Worm (Caenorhabditis elegans): ENCODE data around the gene sre-33.

Gene sre-33

DNA sequence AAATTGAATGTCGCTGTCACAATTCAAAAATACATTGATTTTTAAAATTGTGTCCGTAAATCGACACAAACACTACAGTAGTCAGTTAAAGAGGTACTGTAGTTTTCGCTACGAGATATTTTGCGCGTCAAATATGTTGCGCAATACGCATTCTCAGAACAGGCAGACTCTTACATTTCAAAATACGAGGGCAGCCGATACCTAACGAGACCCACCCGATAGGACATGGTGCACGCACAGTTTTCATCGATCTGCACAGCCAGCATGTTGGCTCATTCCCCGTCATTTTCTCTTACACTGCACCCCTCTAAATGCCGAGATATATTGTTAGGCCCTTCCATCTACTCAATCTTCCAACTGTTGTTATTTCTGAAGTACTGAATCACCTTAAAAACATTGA lies 9.1 kb downstream of the sre-33 start, which contains the start of gene F15A4.2:
F15A4.2 (plus strand) TSS at position 301 of the 400 bp plus-strand sequence.
- no peak for TF ChIP-seq unc-39 (tag; optimal IDR thresholded peaks at IDR 0.05)
- no peak for TF ChIP-seq flh-1 (GFP tag; optimal IDR thresholded peaks at IDR 0.05)
- no peak for TF ChIP-seq mab-5 (tag; optimal IDR thresholded peaks at IDR 0.05)
- TF ChIP-seq sem-2 (GFP tag; optimal IDR thresholded peaks at IDR 0.05): no peak
- no peak for TF ChIP-seq nhr-237 (tag; optimal IDR thresholded peaks at IDR 0.05)
- no peak for TF ChIP-seq mep-1 (tag; optimal IDR thresholded peaks at IDR 0.05)
- peak; percentile 29 for TF ChIP-seq zip-8 (tag; optimal IDR thresholded peaks at IDR 0.05)
- no peak for TF ChIP-seq ceh-83 (GFP tag; optimal IDR thresholded peaks at IDR 0.05)
- peak; percentile 66 for TF ChIP-seq ceh-39 (tag; optimal IDR thresholded peaks at IDR 0.05)
- TF ChIP-seq snpc-4 (tag; optimal IDR thresholded peaks at IDR 0.05): no peak
- peak; percentile 12 for TF ChIP-seq lsy-2 (tag; optimal IDR thresholded peaks at IDR 0.05)
- TF ChIP-seq unc-120 (tag; optimal IDR thresholded peaks at IDR 0.05; ENCODE audit: poor library complexity, severe bottlenecking): no peak
- TF ChIP-seq lin-32 (GFP tag; optimal IDR thresholded peaks at IDR 0.05): no peak
- TF ChIP-seq elt-1 (tag; optimal IDR thresholded peaks at IDR 0.05; ENCODE audit: borderline replicate concordance, insufficient read depth): no peak
- no peak for TF ChIP-seq sptf-1 (tag; optimal IDR thresholded peaks at IDR 0.05)
- TF ChIP-seq tbx-8 (GFP tag; optimal IDR thresholded peaks at IDR 0.05): no peak

DNA sequence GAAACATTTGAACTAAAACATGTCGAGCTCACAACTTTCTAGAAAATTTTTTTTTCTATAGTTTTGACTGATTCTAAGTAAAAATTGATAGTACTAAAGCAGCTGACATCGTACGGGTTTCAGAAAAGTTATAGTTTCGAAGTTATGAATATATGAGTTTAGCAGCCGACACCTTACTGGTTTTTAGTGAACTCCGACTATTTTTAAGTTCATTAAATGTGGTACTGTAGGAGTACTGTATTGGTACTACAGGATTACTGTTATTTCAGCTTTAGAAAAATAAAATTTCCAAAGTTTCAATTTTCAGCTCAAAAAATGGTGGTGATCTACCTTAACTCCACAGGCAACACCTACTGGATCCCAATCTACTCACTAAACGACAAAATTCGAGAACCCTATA lies 12.5 kb downstream of the sre-33 start, which contains the start of gene sre-37:
sre-37 (plus strand) TSS at position 301 of the 400 bp plus-strand sequence.
- TF ChIP-seq M03D4.4 (tag; optimal IDR thresholded peaks at IDR 0.05) (no peak), mep-1 (tag; optimal IDR thresholded peaks at IDR 0.05) (no peak)

DNA sequence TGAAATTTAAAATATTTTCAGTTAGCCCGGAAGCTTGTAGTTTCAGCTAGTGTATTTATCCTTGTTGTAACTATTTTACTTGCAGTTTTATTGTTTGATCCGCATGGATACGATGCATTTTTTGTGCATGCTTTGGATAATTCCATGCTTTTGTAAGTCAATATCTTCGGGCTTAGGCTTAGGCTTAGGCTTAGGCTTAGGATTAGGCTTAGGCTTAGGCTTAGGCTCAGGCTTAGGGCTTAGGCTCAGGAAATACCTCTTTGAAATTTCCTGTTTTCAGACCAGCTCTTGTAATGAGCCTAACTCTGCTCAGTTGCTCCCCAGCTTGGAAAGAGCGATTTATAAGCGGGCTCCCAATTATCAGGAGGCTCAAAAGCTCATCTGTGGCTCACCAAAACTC lies 13.9 kb downstream of the sre-33 start, which contains the start of gene srg-16:
srg-16 (plus strand) TSS at position 87 of the 400 bp plus-strand sequence.
- TF ChIP-seq mls-2 (tag; optimal IDR thresholded peaks at IDR 0.05) (no peak), snpc-4 (tag; optimal IDR thresholded peaks at IDR 0.05) (no peak), drap-1 (GFP tag; optimal IDR thresholded peaks at IDR 0.05) (no peak)

DNA sequence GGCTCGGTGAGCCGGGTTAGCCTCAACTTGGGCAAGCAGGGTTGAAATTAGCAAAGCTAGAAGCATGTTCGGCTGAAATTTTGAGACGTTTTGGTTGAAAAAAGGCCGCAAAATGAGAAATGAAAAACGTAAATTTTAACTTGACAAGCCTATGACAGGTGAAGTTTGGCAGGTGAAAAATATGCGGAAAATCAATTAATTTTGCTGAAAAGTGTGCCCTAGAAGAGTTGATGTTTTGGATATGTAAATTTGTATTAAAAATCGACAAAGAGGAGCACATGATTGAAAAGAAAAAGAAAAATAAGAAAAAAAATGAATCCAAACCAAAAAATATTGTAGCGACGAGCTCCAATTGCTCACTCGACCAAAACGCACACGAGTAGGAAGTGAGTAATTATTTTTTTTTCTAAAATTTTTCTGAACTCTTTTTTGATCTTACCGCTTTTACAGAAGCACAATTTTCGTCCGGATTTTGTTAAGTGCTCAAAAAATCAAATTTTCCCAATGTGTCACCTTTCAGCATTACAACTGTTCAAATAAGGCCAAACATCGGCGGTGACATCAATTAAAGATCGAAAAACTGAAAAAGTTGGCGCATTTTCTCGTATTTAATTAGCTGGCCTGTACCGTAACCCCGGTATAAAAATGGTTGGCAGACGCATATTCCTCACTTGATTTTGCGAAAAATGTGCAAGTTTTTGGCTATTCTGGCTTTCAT lies 18.2 kb downstream of the sre-33 start, which contains the start of the genes F15A4.5 and phat-8:
F15A4.5 (minus strand) TSS at position 101 of the 718 bp plus-strand sequence.
phat-8 (plus strand) TSS at position 668 of the 718 bp plus-strand sequence.
- TF ChIP-seq ceh-39 (tag; optimal IDR thresholded peaks at IDR 0.05) (no peak), ceh-43 (GFP tag; optimal IDR thresholded peaks at IDR 0.05) (no peak), drap-1 (GFP tag; optimal IDR thresholded peaks at IDR 0.05) (no peak), unc-62 (GFP tag; optimal IDR thresholded peaks at IDR 0.05) (no peak), unc-120 (tag; optimal IDR thresholded peaks at IDR 0.05; ENCODE audit: poor library complexity, severe bottlenecking) (no peak), ceh-83 (GFP tag; optimal IDR thresholded peaks at IDR 0.05) (no peak), pha-4 (tag; optimal IDR thresholded peaks at IDR 0.05) (no peak), M03D4.4 (tag; optimal IDR thresholded peaks at IDR 0.05) (no peak), flh-1 (GFP tag; optimal IDR thresholded peaks at IDR 0.05) (no peak), elt-1 (tag; optimal IDR thresholded peaks at IDR 0.05; ENCODE audit: borderline replicate concordance, insufficient read depth) (no peak), zip-8 (tag; optimal IDR thresholded peaks at IDR 0.05) (no peak)

DNA sequence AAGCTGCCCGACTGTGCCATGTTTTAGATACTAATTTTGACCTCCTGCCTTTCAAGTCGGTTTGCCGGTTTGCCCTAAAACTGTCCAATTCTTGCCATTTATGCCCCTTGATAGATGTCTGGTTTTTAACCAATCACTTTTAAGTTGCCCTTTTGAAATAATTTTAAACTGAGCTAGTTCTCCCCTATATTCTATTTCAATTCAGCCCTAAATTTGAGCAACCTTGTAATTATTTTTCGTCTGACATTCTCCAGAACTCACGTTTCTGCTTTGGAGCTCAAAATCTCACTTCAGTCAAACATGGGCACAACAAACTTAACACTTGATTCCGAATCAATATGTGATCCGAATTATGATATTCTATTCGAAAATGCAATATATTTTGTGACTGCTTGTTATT lies 20.3 kb downstream of the sre-33 start, which contains the start of gene srg-17:
srg-17 (plus strand) TSS at position 301 of the 400 bp plus-strand sequence.
- TF ChIP-seq ceh-83 (GFP tag; optimal IDR thresholded peaks at IDR 0.05): no peak
- no peak for TF ChIP-seq nhr-237 (tag; optimal IDR thresholded peaks at IDR 0.05)
- TF ChIP-seq mab-5 (tag; optimal IDR thresholded peaks at IDR 0.05): no peak
- no peak for TF ChIP-seq unc-39 (tag; optimal IDR thresholded peaks at IDR 0.05)
- no peak for TF ChIP-seq bed-3 (GFP tag; optimal IDR thresholded peaks at IDR 0.05)
- no peak for TF ChIP-seq elt-3 (tag; optimal IDR thresholded peaks at IDR 0.05)
- no peak for TF ChIP-seq nhr-2 (tag; optimal IDR thresholded peaks at IDR 0.05)
- TF ChIP-seq drap-1 (GFP tag; optimal IDR thresholded peaks at IDR 0.05): no peak
- no peak for TF ChIP-seq ceh-43 (GFP tag; optimal IDR thresholded peaks at IDR 0.05)
- no peak for TF ChIP-seq lin-13 (tag; optimal IDR thresholded peaks at IDR 0.05)

DNA sequence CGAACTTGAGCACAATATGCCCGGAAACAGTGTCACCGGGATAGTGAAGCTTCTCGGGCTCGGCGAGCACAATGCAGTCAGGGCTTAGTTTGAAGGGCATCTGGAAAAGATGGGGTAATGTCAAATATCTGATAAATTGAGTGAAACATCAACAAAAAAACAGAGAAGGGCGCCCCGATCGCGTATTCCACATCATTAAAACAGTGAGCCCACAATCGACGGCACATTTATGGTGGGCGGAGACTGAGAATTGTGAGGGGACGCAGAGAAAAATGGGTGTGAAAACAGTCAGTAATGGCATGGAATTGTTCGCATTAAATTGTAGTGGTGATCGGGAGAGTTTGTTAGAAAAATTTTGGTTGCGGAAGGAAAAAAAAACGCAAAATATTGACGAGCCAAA lies 27.7 kb downstream of the sre-33 start, which contains the start of gene arrd-9:
arrd-9 (minus strand) TSS at position 101 of the 400 bp plus-strand sequence.
- TF ChIP-seq cnd-1 (tag; optimal IDR thresholded peaks at IDR 0.05) (no peak), mls-2 (tag; optimal IDR thresholded peaks at IDR 0.05) (no peak), snpc-4 (tag; optimal IDR thresholded peaks at IDR 0.05) (no peak), nhr-12 (tag; optimal IDR thresholded peaks at IDR 0.05) (no peak), ham-2 (GFP tag; optimal IDR thresholded peaks at IDR 0.05) (no peak), zip-8 (tag; optimal IDR thresholded peaks at IDR 0.05) (no peak), tbx-8 (GFP tag; optimal IDR thresholded peaks at IDR 0.05) (no peak), nhr-28 (tag; optimal IDR thresholded peaks at IDR 0.05) (no peak), mep-1 (tag; optimal IDR thresholded peaks at IDR 0.05) (no peak), sem-2 (GFP tag; optimal IDR thresholded peaks at IDR 0.05) (no peak), nhr-237 (tag; optimal IDR thresholded peaks at IDR 0.05) (no peak), flh-1 (GFP tag; optimal IDR thresholded peaks at IDR 0.05) (no peak), unc-120 (tag; optimal IDR thresholded peaks at IDR 0.05; ENCODE audit: poor library complexity, severe bottlenecking) (no peak), blmp-1 (tag; optimal IDR thresholded peaks at IDR 0.05) (no peak), pha-4 (tag; optimal IDR thresholded peaks at IDR 0.05) (no peak), ceh-43 (GFP tag; optimal IDR thresholded peaks at IDR 0.05) (no peak)
